Worm (Caenorhabditis elegans): Measurements from ENCODE around the gene egas-4.

egas-4 gene

ce11 chrIV:7454890-7455289, 42.8 kb downstream of the egas-4 start:
- TF ChIP-seq K02D7.2 (tag; optimal IDR thresholded peaks at IDR 0.05) (no peak), sox-2 (GFP tag; IDR thresholded peaks at IDR 0.05) (no peak), ahr-1 (tag; optimal IDR thresholded peaks at IDR 0.05) (no peak), ref-2 (tag; optimal IDR thresholded peaks at IDR 0.05) (peak; percentile 6), pax-1 (tag; optimal IDR thresholded peaks at IDR 0.05) (no peak), odd-2 (tag; optimal IDR thresholded peaks at IDR 0.05) (no peak), C38D4.7 (GFP tag; optimal IDR thresholded peaks at IDR 0.05) (no peak), F13H6.1 (tag; optimal IDR thresholded peaks at IDR 0.05) (no peak), nfya-1 (tag; optimal IDR thresholded peaks at IDR 0.05) (no peak), zip-5 (tag; optimal IDR thresholded peaks at IDR 0.05) (no peak), hlh-6 (tag; optimal IDR thresholded peaks at IDR 0.05) (no peak), ceh-31 (tag; optimal IDR thresholded peaks at IDR 0.05) (peak; percentile 3), lin-11 (tag; optimal IDR thresholded peaks at IDR 0.05) (no peak), ceh-45 (GFP tag; IDR thresholded peaks at IDR 0.05) (no peak), ceh-6 (GFP tag; optimal IDR thresholded peaks at IDR 0.05) (no peak)

- TF ChIP-seq C38D4.7 (GFP tag; optimal IDR thresholded peaks at IDR 0.05) (no peak), ets-4 (tag; optimal IDR thresholded peaks at IDR 0.05) (no peak), gmeb-2 (tag; optimal IDR thresholded peaks at IDR 0.05) (no peak), unc-42 (tag; optimal IDR thresholded peaks at IDR 0.05) (peak; percentile 43), ceh-14 (tag; optimal IDR thresholded peaks at IDR 0.05) (peak; percentile 21), ceh-18 (tag; optimal IDR thresholded peaks at IDR 0.05) (no peak), Y22D7AL.16 (tag; optimal IDR thresholded peaks at IDR 0.05) (no peak), ceh-31 (tag; optimal IDR thresholded peaks at IDR 0.05) (peak; percentile 32), C08G9.2 (tag; optimal IDR thresholded peaks at IDR 0.05) (no peak), K02D7.2 (tag; optimal IDR thresholded peaks at IDR 0.05) (no peak), fkh-6 (tag; optimal IDR thresholded peaks at IDR 0.05) (no peak), ceh-45 (GFP tag; IDR thresholded peaks at IDR 0.05) (no peak), rnt-1 (tag; optimal IDR thresholded peaks at IDR 0.05) (no peak), ceh-48 (tag; optimal IDR thresholded peaks at IDR 0.05) (no peak), zip-5 (tag; optimal IDR thresholded peaks at IDR 0.05) (no peak), T23F11.4 (GFP tag; optimal IDR thresholded peaks at IDR 0.05) (no peak), ceh-9 (tag; optimal IDR thresholded peaks at IDR 0.05) (no peak), fkh-10 (GFP tag; optimal IDR thresholded peaks at IDR 0.05) (no peak), pros-1 (tag; optimal IDR thresholded peaks at IDR 0.05) (no peak), ahr-1 (tag; optimal IDR thresholded peaks at IDR 0.05) (no peak), ceh-6 (GFP tag; optimal IDR thresholded peaks at IDR 0.05) (no peak), ceh-22 (tag; optimal IDR thresholded peaks at IDR 0.05) (no peak), hlh-15 (tag; optimal IDR thresholded peaks at IDR 0.05) (no peak)
These were observed 43.9 kb downstream of the egas-4 start for ce11 chrIV:7453661-7454159.

DNA sequence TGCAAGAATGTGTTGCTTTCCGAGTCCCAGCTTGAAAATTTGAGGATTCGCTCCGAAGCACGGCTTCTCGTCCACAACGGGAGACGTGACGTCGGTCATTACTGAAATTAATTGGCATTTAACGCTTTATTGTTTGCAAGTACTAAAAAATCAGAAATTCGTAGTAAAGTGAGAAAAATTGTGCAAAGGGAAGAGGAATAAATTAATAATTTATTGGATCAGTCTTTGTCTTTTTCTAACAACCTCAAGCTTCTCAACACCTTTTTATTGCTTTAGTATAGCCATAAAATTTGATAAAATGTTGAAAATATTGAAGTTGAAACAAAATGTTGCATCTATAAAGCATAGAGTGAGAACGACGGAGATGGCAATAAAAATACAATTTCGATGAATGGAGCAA, 46.3 kb downstream of the egas-4 start, which contains the start of gene tes-1:
Gene tes-1, minus strand, starts transcription at position 101 of the 400 bp plus-strand sequence.
- TF ChIP-seq sdc-2 (tag; optimal IDR thresholded peaks at IDR 0.05) (no peak), hlh-30 (tag; optimal IDR thresholded peaks at IDR 0.05; ENCODE audit: insufficient read depth) (no peak), tbx-7 (tag; optimal IDR thresholded peaks at IDR 0.05) (no peak), sox-2 (GFP tag; IDR thresholded peaks at IDR 0.05) (no peak)

DNA sequence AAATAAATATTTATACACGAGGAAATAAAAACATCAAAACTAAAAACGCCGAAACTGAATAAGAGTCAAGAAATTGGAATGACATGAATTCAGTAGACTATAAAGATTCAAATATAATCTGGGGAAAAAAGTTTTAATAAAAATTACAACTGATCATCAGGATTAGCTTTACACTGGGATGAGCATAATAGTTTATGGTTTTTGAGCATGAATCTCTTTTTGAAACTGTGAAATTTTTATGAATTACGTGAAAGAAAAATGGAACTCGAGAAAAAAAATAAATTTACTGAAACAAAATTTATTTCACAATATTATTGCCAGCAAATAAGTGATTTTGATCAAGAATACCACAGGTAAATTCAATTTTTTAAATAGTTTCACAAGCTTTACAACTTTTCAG, 50.1 kb downstream of the egas-4 start, which contains the start of gene B0496.2:
Gene B0496.2, plus strand, starts transcription at position 301 of the 400 bp plus-strand sequence.
- TF ChIP-seq sox-2 (GFP tag; IDR thresholded peaks at IDR 0.05) (no peak), ceh-22 (tag; optimal IDR thresholded peaks at IDR 0.05) (no peak), fkh-10 (GFP tag; optimal IDR thresholded peaks at IDR 0.05) (no peak), ceh-45 (GFP tag; IDR thresholded peaks at IDR 0.05) (no peak), pha-4 (tag; optimal IDR thresholded peaks at IDR 0.05) (no peak), K09A11.1 (tag; optimal IDR thresholded peaks at IDR 0.05; ENCODE audit: insufficient read depth) (no peak), odd-2 (tag; optimal IDR thresholded peaks at IDR 0.05) (no peak), pqm-1 (tag; optimal IDR thresholded peaks at IDR 0.05) (no peak), dmd-4 (tag; optimal IDR thresholded peaks at IDR 0.05; ENCODE audit: borderline replicate concordance) (no peak), lim-6 (tag; optimal IDR thresholded peaks at IDR 0.05) (no peak), unc-42 (tag; optimal IDR thresholded peaks at IDR 0.05) (no peak), ceh-6 (GFP tag; optimal IDR thresholded peaks at IDR 0.05) (no peak), hlh-15 (tag; optimal IDR thresholded peaks at IDR 0.05) (no peak), pat-9 (tag; optimal IDR thresholded peaks at IDR 0.05) (no peak), lin-11 (tag; optimal IDR thresholded peaks at IDR 0.05) (no peak), madf-2 (tag; optimal IDR thresholded peaks at IDR 0.05) (no peak), pha-2 (tag; optimal IDR thresholded peaks at IDR 0.05) (no peak)

Data from whole organism, late embryonic.